Worm (Caenorhabditis elegans): ENCODE results near the gene dnj-23.

DNA sequence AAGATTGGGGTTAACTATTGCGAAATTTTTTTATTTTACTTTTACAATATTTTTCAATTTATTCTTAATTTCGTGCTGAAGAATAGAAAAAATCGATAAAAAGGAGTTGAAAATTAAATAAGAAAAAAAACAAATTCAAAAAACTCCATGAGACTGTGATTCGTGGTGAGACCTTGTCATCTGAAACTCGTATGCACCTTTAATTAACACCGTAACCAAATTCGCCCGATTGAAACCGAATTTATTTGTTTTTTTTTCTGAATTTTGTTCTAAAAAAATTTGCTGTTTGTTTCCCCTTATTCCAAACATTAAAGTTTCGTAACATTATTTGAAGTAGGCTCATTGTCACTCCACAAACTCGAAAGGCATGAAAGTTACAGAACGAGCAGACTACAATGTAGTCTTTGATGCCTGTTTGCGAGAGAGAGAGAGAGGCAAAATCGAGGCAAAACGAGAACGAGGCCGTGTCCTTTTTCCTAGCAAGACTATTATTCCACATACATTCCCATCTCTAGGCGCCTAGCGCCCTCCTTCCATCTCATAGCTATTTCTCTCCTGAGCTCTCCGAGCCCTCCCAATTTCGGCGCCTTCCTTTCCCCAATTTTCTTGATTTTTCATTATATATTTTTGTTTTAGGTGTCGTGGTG is 628 bp upstream of the dnj-23 start, which contains the start of gene T24H10.4:
- TF ChIP-seq lsy-2 (tag; optimal IDR thresholded peaks at IDR 0.05) (no peak), nhr-12 (tag; optimal IDR thresholded peaks at IDR 0.05) (no peak)

Data from whole organism, mixed stage, embryonic.